Worm (Caenorhabditis elegans) whole organism, young adult: ENCODE results near the gene W02A2.12.

Experiments used
- C17E4.6 ChIP-seq: fragments of 200-800 bp; sonication (Bioruptor generic); IDR thresholded peaks from 2 replicates; pipeline ENCODE4 v1.3.6; 2022; ENCODE audit warnings: missing genetic modification reagents, missing genetic modification characterization, missing compliant biosample characterization
- D2030.7 ChIP-seq: fragments of 200-800 bp; sonication (Bioruptor generic); IDR thresholded peaks from 2 replicates; pipeline ENCODE4 v1.3.6; 2022; ENCODE audit warnings: missing genetic modification reagents, missing genetic modification characterization, missing compliant biosample characterization
- F33H1.4 ChIP-seq: fragments of 200-800 bp; sonication (Bioruptor generic); IDR thresholded peaks from 2 replicates; pipeline ENCODE4 v1.3.6; 2022; ENCODE audit warnings: missing genetic modification reagents, missing genetic modification characterization, missing compliant biosample characterization
- F55B11.4 ChIP-seq: sonication (generic microtip); optimal IDR thresholded peaks from 2 replicates; lab custom pipeline; 2016; ENCODE audit warnings: missing compliant biosample characterization, missing genetic modification characterization, borderline replicate concordance; ENCODE audit not compliant: insufficient read depth
- K11D2.4 ChIP-seq: fragments of 200-800 bp; sonication (Bioruptor generic); IDR thresholded peaks from 2 replicates; pipeline ENCODE4 v1.3.6; 2022; ENCODE audit warnings: missing genetic modification reagents, missing genetic modification characterization, missing compliant biosample characterization
- T07F8.4 ChIP-seq: sonication (generic microtip); optimal IDR thresholded peaks from 2 replicates; lab custom pipeline; 2016; ENCODE audit warnings: mild to moderate bottlenecking, missing genetic modification characterization, moderate library complexity, missing compliant biosample characterization
- Y95B8A.8 ChIP-seq: fragments of 200-800 bp; sonication (Bioruptor generic); IDR thresholded peaks from 2 replicates; pipeline ENCODE4 v1.3.6; 2022; ENCODE audit warnings: missing genetic modification reagents, missing genetic modification characterization, missing compliant biosample characterization
- ZK185.1 ChIP-seq: sonication (generic microtip); optimal IDR thresholded peaks from 2 replicates; lab custom pipeline; 2016; ENCODE audit warnings: mild to moderate bottlenecking, missing genetic modification characterization, missing compliant biosample characterization; ENCODE audit not compliant: poor library complexity, severe bottlenecking
- aptf-2 ChIP-seq: fragments of 200-800 bp; sonication (Bioruptor generic); conservative IDR thresholded peaks from 2 replicates; pipeline ENCODE4 v1.3.6; 2022; ENCODE audit warnings: missing genetic modification reagents, missing genetic modification characterization, missing compliant biosample characterization
- aptf-3 ChIP-seq: fragments of 200-800 bp; sonication (Bioruptor generic); IDR thresholded peaks from 2 replicates; pipeline ENCODE4 v1.3.6; 2022; ENCODE audit warnings: missing genetic modification characterization, missing compliant biosample characterization
- atf-7 ChIP-seq: sonication (generic microtip); optimal IDR thresholded peaks from 2 replicates; lab custom pipeline; 2017; ENCODE audit warnings: mild to moderate bottlenecking, missing genetic modification characterization, missing compliant biosample characterization
- attf-3 ChIP-seq: fragments of 200-800 bp; sonication (Bioruptor generic); conservative IDR thresholded peaks from 2 replicates; pipeline ENCODE4 v1.3.6; 2022; ENCODE audit warnings: missing genetic modification reagents, missing genetic modification characterization, missing compliant biosample characterization
- attf-6 ChIP-seq: fragments of 200-800 bp; sonication (Bioruptor generic); IDR thresholded peaks from 2 replicates; pipeline ENCODE4 v1.3.6; 2022; ENCODE audit warnings: missing genetic modification reagents, missing genetic modification characterization, missing compliant biosample characterization
- bed-1 ChIP-seq: fragments of 200-800 bp; sonication (Bioruptor generic); IDR thresholded peaks from 2 replicates; pipeline ENCODE4 v1.3.6; 2022; ENCODE audit warnings: missing genetic modification reagents, missing genetic modification characterization, missing compliant biosample characterization
- cebp-1 ChIP-seq, 2 experiments: fragments of 200-800 bp in 1 of 2; sonication (Bioruptor generic) in 1 of 2; sonication (generic microtip) in 1 of 2; IDR thresholded peaks in 1 of 2; optimal IDR thresholded peaks in 1 of 2; 2 replicates each; pipeline versions ENCODE4 v1.3.6 to Lab custom; 2017 to 2022; ENCODE audit warnings: missing compliant biosample characterization in 2 of 2, missing genetic modification characterization in 2 of 2, mild to moderate bottlenecking in 1 of 2, missing genetic modification reagents in 1 of 2, moderate library complexity in 1 of 2
- cebp-2 ChIP-seq: fragments of 200-800 bp; sonication (Bioruptor generic); IDR thresholded peaks from 2 replicates; pipeline ENCODE4 v1.3.6; 2022; ENCODE audit warnings: missing genetic modification characterization, missing compliant biosample characterization
- ceh-100 ChIP-seq: fragments of 200-800 bp; sonication (Bioruptor generic); IDR thresholded peaks from 2 replicates; pipeline ENCODE4 v1.3.6; 2022; ENCODE audit warnings: missing genetic modification reagents, missing genetic modification characterization, missing compliant biosample characterization
- ceh-27 ChIP-seq: fragments of 200-800 bp; sonication (Bioruptor generic); optimal IDR thresholded peaks from 2 replicates; lab custom pipeline; 2018; ENCODE audit warnings: mild to moderate bottlenecking, missing genetic modification characterization, moderate library complexity, missing compliant biosample characterization
- ceh-91 ChIP-seq: fragments of 200-800 bp; sonication (Bioruptor generic); IDR thresholded peaks from 2 replicates; pipeline ENCODE4 v1.3.6; 2022; ENCODE audit warnings: missing genetic modification reagents, missing genetic modification characterization, missing compliant biosample characterization
- dox-1 ChIP-seq: fragments of 200-800 bp; sonication (Bioruptor generic); IDR thresholded peaks from 2 replicates; pipeline ENCODE4 v1.3.6; 2022; ENCODE audit warnings: missing genetic modification reagents, missing genetic modification characterization, missing compliant biosample characterization
- efl-1 ChIP-seq: fragments of 150-350 bp; optimal IDR thresholded peaks from 2 replicates; lab custom pipeline; 2014; ENCODE audit warnings: missing biosample characterization, missing genetic modification reagents, missing genetic modification characterization
- egl-18 ChIP-seq: fragments of 200-800 bp; sonication (Bioruptor generic); IDR thresholded peaks from 2 replicates; pipeline ENCODE4 v1.3.6; 2022; ENCODE audit warnings: missing genetic modification reagents, missing genetic modification characterization, missing compliant biosample characterization
- gei-17 ChIP-seq: fragments of 200-800 bp; sonication (Bioruptor generic); optimal IDR thresholded peaks from 2 replicates; lab custom pipeline; 2018; ENCODE audit warnings: mild to moderate bottlenecking, missing genetic modification characterization, missing compliant biosample characterization
- hlh-12 ChIP-seq: sonication (generic microtip); optimal IDR thresholded peaks from 2 replicates; lab custom pipeline; 2016; ENCODE audit warnings: missing genetic modification characterization, missing compliant biosample characterization
- hsf-1 ChIP-seq: fragments of 200-800 bp; sonication (Bioruptor generic); IDR thresholded peaks from 2 replicates; pipeline ENCODE4 v1.3.6; 2022; ENCODE audit warnings: missing genetic modification reagents, missing genetic modification characterization, missing compliant biosample characterization
- lag-1 ChIP-seq: fragments of 200-800 bp; sonication (Bioruptor generic); IDR thresholded peaks from 2 replicates; pipeline ENCODE4 v1.3.6; 2022; ENCODE audit warnings: missing genetic modification reagents, missing genetic modification characterization, missing compliant biosample characterization
- let-526 ChIP-seq: fragments of 200-800 bp; sonication (Bioruptor generic); IDR thresholded peaks from 2 replicates; pipeline ENCODE4 v1.3.6; 2022; ENCODE audit warnings: missing genetic modification reagents, missing genetic modification characterization, missing compliant biosample characterization
- let-607 ChIP-seq, 2 experiments: fragments of 200-800 bp in 1 of 2; sonication (Bioruptor generic) in 1 of 2; sonication (generic microtip) in 1 of 2; optimal IDR thresholded peaks; 2 replicates each; lab custom pipeline; 2016 to 2018; ENCODE audit warnings: mild to moderate bottlenecking in 2 of 2, missing compliant biosample characterization in 2 of 2, missing genetic modification characterization in 2 of 2, moderate library complexity in 2 of 2, missing genotype in 1 of 2
- lin-35 ChIP-seq, 3 experiments: fragments of 150-350 bp in 2 of 3; sonication (generic microtip) in 1 of 3; optimal IDR thresholded peaks; 2 replicates each; lab custom pipeline; 2014 to 2018; ENCODE audit warnings: missing biosample characterization in 3 of 3, missing genetic modification characterization in 3 of 3, missing genetic modification reagents in 3 of 3
- lin-54 ChIP-seq: fragments of 200-800 bp; sonication (Bioruptor generic); optimal IDR thresholded peaks from 2 replicates; lab custom pipeline; 2018; ENCODE audit warnings: mild to moderate bottlenecking, missing genetic modification characterization, missing compliant biosample characterization
- madf-6 ChIP-seq: fragments of 200-800 bp; sonication (Bioruptor generic); IDR thresholded peaks from 2 replicates; pipeline ENCODE4 v1.3.6; 2022; ENCODE audit warnings: missing genetic modification reagents, missing genetic modification characterization, missing compliant biosample characterization
- nhr-80 ChIP-seq: sonication (generic microtip); optimal IDR thresholded peaks from 2 replicates; lab custom pipeline; 2016; ENCODE audit warnings: missing genetic modification characterization, missing compliant biosample characterization
- rcor-1 ChIP-seq: fragments of 200-800 bp; sonication (Bioruptor generic); IDR thresholded peaks from 2 replicates; pipeline ENCODE4 v1.3.6; 2022; ENCODE audit warnings: missing genetic modification reagents, missing genetic modification characterization, missing compliant biosample characterization
- rec-8 ChIP-seq, 2 experiments: sonication (generic microtip); optimal IDR thresholded peaks; 2 replicates each; lab custom pipeline; 2016; ENCODE audit warnings: mild to moderate bottlenecking in 2 of 2, missing genetic modification characterization in 2 of 2, missing genetic modification reagents in 2 of 2, missing genotype in 2 of 2, missing biosample characterization in 1 of 2, missing compliant biosample characterization in 1 of 2, moderate library complexity in 1 of 2
- snpc-1.3 ChIP-seq: sonication (generic microtip); optimal IDR thresholded peaks from 2 replicates; lab custom pipeline; 2017; ENCODE audit warnings: missing genetic modification characterization, mild to moderate bottlenecking, missing compliant biosample characterization, antibody characterized with exemption, moderate library complexity, missing genotype, missing genetic modification reagents; ENCODE audit not compliant: insufficient read depth
- snpc-3.4 ChIP-seq: sonication (generic microtip); optimal IDR thresholded peaks from 2 replicates; lab custom pipeline; 2017; ENCODE audit warnings: missing genetic modification characterization, mild to moderate bottlenecking, missing compliant biosample characterization, antibody characterized with exemption, moderate library complexity, missing genotype, missing genetic modification reagents
- snpc-4 ChIP-seq, 5 experiments: fragments of 150-350 bp in 1 of 5; sonication (generic microtip) in 4 of 5; optimal IDR thresholded peaks; 2 replicates each; lab custom pipeline; 2014 to 2018; ENCODE audit warnings: missing genetic modification characterization in 5 of 5, missing biosample characterization in 3 of 5, antibody characterized with exemption in 2 of 5, mild to moderate bottlenecking in 2 of 5, missing compliant biosample characterization in 2 of 5, missing genotype in 2 of 5, moderate library complexity in 2 of 5, missing genetic modification reagents in 1 of 5
- somi-1 ChIP-seq: fragments of 200-800 bp; sonication (Bioruptor generic); optimal IDR thresholded peaks from 2 replicates; lab custom pipeline; 2018; ENCODE audit warnings: mild to moderate bottlenecking, missing genetic modification characterization, missing compliant biosample characterization
- sptf-2 ChIP-seq: fragments of 200-800 bp; sonication (Bioruptor generic); optimal IDR thresholded peaks from 2 replicates; lab custom pipeline; 2018; ENCODE audit warnings: mild to moderate bottlenecking, missing genetic modification characterization, missing compliant biosample characterization
- tlf-1 ChIP-seq: fragments of 200-800 bp; sonication (Bioruptor generic); optimal IDR thresholded peaks from 2 replicates; lab custom pipeline; 2018; ENCODE audit warnings: mild to moderate bottlenecking, missing genetic modification characterization, missing compliant biosample characterization
- zfh-2 ChIP-seq: fragments of 200-800 bp; sonication (Bioruptor generic); conservative IDR thresholded peaks from 2 replicates; pipeline ENCODE4 v1.3.6; 2022; ENCODE audit warnings: missing genetic modification reagents, missing genetic modification characterization, missing compliant biosample characterization
- ztf-18 ChIP-seq: sonication (generic microtip); optimal IDR thresholded peaks from 2 replicates; lab custom pipeline; 2016; ENCODE audit warnings: missing genotype, mild to moderate bottlenecking, missing genetic modification characterization, missing compliant biosample characterization
- ztf-22 ChIP-seq: fragments of 200-800 bp; sonication (Bioruptor generic); optimal IDR thresholded peaks from 2 replicates; lab custom pipeline; 2018; ENCODE audit warnings: mild to moderate bottlenecking, missing genetic modification characterization, moderate library complexity, missing compliant biosample characterization
- ztf-28 ChIP-seq: fragments of 200-800 bp; sonication (Bioruptor generic); IDR thresholded peaks from 2 replicates; pipeline ENCODE4 v1.3.6; 2022; ENCODE audit warnings: missing genetic modification reagents, missing genetic modification characterization, missing compliant biosample characterization
- ztf-3 ChIP-seq: fragments of 200-800 bp; sonication (Bioruptor generic); optimal IDR thresholded peaks from 2 replicates; lab custom pipeline; 2018; ENCODE audit warnings: mild to moderate bottlenecking, missing genetic modification characterization, missing compliant biosample characterization
- ztf-6 ChIP-seq: fragments of 200-800 bp; sonication (Bioruptor generic); IDR thresholded peaks from 2 replicates; pipeline ENCODE4 v1.3.6; 2022; ENCODE audit warnings: missing genetic modification reagents, missing genetic modification characterization, missing compliant biosample characterization

Gene W02A2.12

DNA sequence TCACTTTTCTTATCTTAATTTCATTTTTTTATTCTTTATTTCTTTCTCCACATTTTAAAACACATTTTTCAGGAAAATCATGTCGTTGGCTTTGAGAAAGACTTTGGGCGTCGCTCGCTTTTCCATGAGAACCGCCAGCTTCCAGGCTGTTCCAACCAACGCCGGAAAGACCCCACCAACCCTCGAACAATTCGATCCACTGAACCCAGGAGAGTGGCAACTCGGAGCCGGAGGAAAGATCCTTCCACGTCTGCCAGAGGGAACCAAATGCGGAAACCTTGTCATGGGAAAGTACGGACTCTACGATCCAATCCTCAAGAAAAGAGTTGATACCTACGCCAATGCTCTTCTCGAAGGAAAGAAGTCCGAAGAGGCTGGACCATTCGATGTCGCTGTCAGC is 48.5 kb downstream of the W02A2.12 start, which contains the start of gene kdp-1 (continued):
- TF ChIP-seq ztf-3 (GFP tag; lab: Kevin White, UChicago) (no peak), Y95B8A.8 (GFP tag; lab: Robert Waterston, UW) (no peak), K11D2.4 (GFP tag; lab: Robert Waterston, UW) (no peak), let-526 (GFP tag; lab: Robert Waterston, UW) (no peak), cebp-2 (GFP tag; lab: Robert Waterston, UW) (no peak), lin-54 (GFP tag; lab: Kevin White, UChicago) (no peak), madf-6 (GFP tag; lab: Robert Waterston, UW) (peak; percentile 47), atf-7 (no peak), gei-17 (no peak), rec-8 (tag; optimal IDR thresholded peaks at IDR 0.05; lab: Kevin White, UChicago) (peak in 1 of 2 experiments; percentile 42), snpc-3.4 (tag; lab: Kevin White, UChicago) (no peak), let-607 (tag; optimal IDR thresholded peaks at IDR 0.05; lab: Kevin White, UChicago) (no peak), ZK185.1 (no peak), aptf-2 (GFP tag; lab: Robert Waterston, UW) (no peak), C17E4.6 (no peak), somi-1 (no peak), ceh-100 (GFP tag; lab: Robert Waterston, UW) (no peak), sptf-2 (GFP tag; lab: Kevin White, UChicago) (no peak), ztf-6 (no peak), ceh-91 (GFP tag; lab: Robert Waterston, UW) (no peak), ceh-27 (GFP tag; lab: Kevin White, UChicago) (no peak), hlh-12 (tag; lab: Kevin White, UChicago) (no peak), F55B11.4 (tag; lab: Kevin White, UChicago) (no peak), ztf-18 (tag; lab: Kevin White, UChicago) (no peak), nhr-80 (tag; lab: Kevin White, UChicago) (no peak), cebp-1 (GFP tag; IDR thresholded peaks at IDR 0.05; lab: Robert Waterston, UW) (no peak), cebp-1 (tag; optimal IDR thresholded peaks at IDR 0.05; lab: Kevin White, UChicago) (no peak), rcor-1 (no peak), lin-35 (GFP tag; optimal IDR thresholded peaks at IDR 0.05; lab: Kevin White, UChicago) (no peak), lag-1 (GFP tag; lab: Robert Waterston, UW) (no peak), dox-1 (GFP tag; lab: Robert Waterston, UW) (no peak), zfh-2 (GFP tag; lab: Robert Waterston, UW) (peak; percentile 66; the same call in 1 of the 2 replicates), bed-1 (GFP tag; lab: Robert Waterston, UW) (no peak), T07F8.4 (tag; lab: Kevin White, UChicago) (no peak), ztf-22 (no peak), egl-18 (no peak), F33H1.4 (GFP tag; lab: Robert Waterston, UW) (no peak; the same call in 1 of the 2 replicates), ztf-28 (GFP tag; lab: Robert Waterston, UW) (no peak), tlf-1 (GFP tag; lab: Kevin White, UChicago) (no peak), attf-3 (GFP tag; lab: Robert Waterston, UW) (no peak), aptf-3 (0 out of 2 replicates have a peak, but pooled peaks have one; percentile 16), D2030.7 (GFP tag; lab: Robert Waterston, UW) (no peak), attf-6 (GFP tag; lab: Robert Waterston, UW) (0 out of 2 replicates have a peak, but pooled peaks have one; percentile 38), hsf-1 (no peak), snpc-1.3 (tag; lab: Kevin White, UChicago) (no peak), efl-1 (no peak), snpc-4 (GFP tag; optimal IDR thresholded peaks at IDR 0.05; lab: Kevin White, UChicago) (no peak), snpc-4 (tag; optimal IDR thresholded peaks at IDR 0.05; lab: Kevin White, UChicago) (peak in 1 of 4 experiments; percentile 45)
